Worm (Caenorhabditis elegans): Measurements from ENCODE around the gene T01H3.3.

ce11 chrII:7891869-7892615, 18.3 kb upstream of the T01H3.3 start:
- no peak for TF ChIP-seq nhr-76 (tag; optimal IDR thresholded peaks at IDR 0.05)
- no peak for TF ChIP-seq elt-3 (tag; optimal IDR thresholded peaks at IDR 0.05)
- peak; percentile 2 for TF ChIP-seq ama-1 (optimal IDR thresholded peaks at IDR 0.05)
- TF ChIP-seq egl-27 (tag; optimal IDR thresholded peaks at IDR 0.05) = no peak
- TF ChIP-seq nhr-25 (tag; optimal IDR thresholded peaks at IDR 0.05) = no peak
- TF ChIP-seq nfya-1 (tag; optimal IDR thresholded peaks at IDR 0.05; ENCODE audit: insufficient read depth) = peak; percentile 76
- TF ChIP-seq lin-39 (tag; optimal IDR thresholded peaks at IDR 0.05) = peak; percentile 85

All from whole organism, L3 larva.